Worm (Caenorhabditis elegans) whole organism, young adult: ENCODE data around the gene mtcu-2.

Experiments
- T26A5.8 ChIP-seq: sonication (generic microtip); optimal IDR thresholded peaks from 2 replicates; lab custom pipeline; 2016; ENCODE audit warnings: missing genetic modification characterization, missing compliant biosample characterization
- ama-1 ChIP-seq, 3 experiments: fragments of 150-350 bp in 1 of 3; sonication (generic microtip) in 2 of 3; optimal IDR thresholded peaks; 2 replicates each; lab custom pipeline; 2014 to 2018; ENCODE audit warnings: missing biosample characterization in 2 of 3, missing genetic modification characterization in 2 of 3, missing genetic modification reagents in 2 of 3
- bed-2 ChIP-seq: fragments of 200-800 bp; sonication (Bioruptor generic); IDR thresholded peaks from 2 replicates; pipeline ENCODE4 v1.3.6; 2022; ENCODE audit warnings: missing genetic modification reagents, missing genetic modification characterization, missing compliant biosample characterization
- hrde-1 ChIP-seq: sonication (generic microtip); optimal IDR thresholded peaks from 2 replicates; lab custom pipeline; 2016; ENCODE audit warnings: missing genetic modification characterization, mild to moderate bottlenecking, missing compliant biosample characterization, moderate library complexity, missing genotype, missing genetic modification reagents, borderline replicate concordance
- lin-35 ChIP-seq, 3 experiments: fragments of 150-350 bp in 2 of 3; sonication (generic microtip) in 1 of 3; optimal IDR thresholded peaks; 2 replicates each; lab custom pipeline; 2014 to 2018; ENCODE audit warnings: missing biosample characterization in 3 of 3, missing genetic modification characterization in 3 of 3, missing genetic modification reagents in 3 of 3
- unc-62 ChIP-seq: fragments of 150-350 bp; optimal IDR thresholded peaks from 2 replicates; lab custom pipeline; 2014; ENCODE audit warnings: missing biosample characterization, missing genetic modification reagents, missing genetic modification characterization
- zim-3 ChIP-seq: sonication (generic microtip); optimal IDR thresholded peaks from 2 replicates; lab custom pipeline; 2017; ENCODE audit warnings: mild to moderate bottlenecking, missing genetic modification characterization, moderate library complexity, missing compliant biosample characterization

- TF ChIP-seq unc-62 (GFP tag; lab: Kevin White, UChicago) (no peak), ama-1 (optimal IDR thresholded peaks at IDR 0.05; lab: Kevin White, UChicago) (no peak), ama-1 (GFP tag; optimal IDR thresholded peaks at IDR 0.05; lab: Kevin White, UChicago) (no peak), lin-35 (GFP tag; optimal IDR thresholded peaks at IDR 0.05; lab: Kevin White, UChicago) (no peak), zim-3 (tag; lab: Kevin White, UChicago) (no peak), bed-2 (GFP tag; lab: Robert Waterston, UW) (no peak), T26A5.8 (tag; lab: Kevin White, UChicago) (no peak), hrde-1 (tag; lab: Kevin White, UChicago) (no peak)
Observed at ce11 chrII:9990812-9991211, 42.2 kb downstream of the mtcu-2 start, which contains the start of gene lec-3.
